Worm (Caenorhabditis elegans) whole organism, mixed stage, embryonic: ENCODE data around the gene R07C3.13.

Experiments
- M03D4.4 ChIP-seq: sonication (generic microtip); optimal IDR thresholded peaks from 2 replicates; lab custom pipeline; 2017; ENCODE audit warnings: mild to moderate bottlenecking, missing genetic modification characterization, missing compliant biosample characterization
- bed-3 ChIP-seq: fragments of 200-800 bp; sonication (Bioruptor generic); optimal IDR thresholded peaks from 3 replicates; lab custom pipeline; 2018; ENCODE audit warnings: mild to moderate bottlenecking, missing genetic modification characterization, moderate library complexity, missing compliant biosample characterization
- blmp-1 ChIP-seq: fragments of 150-350 bp; optimal IDR thresholded peaks from 2 replicates; lab custom pipeline; 2014; ENCODE audit warnings: missing biosample characterization, missing genetic modification characterization
- ceh-83 ChIP-seq: fragments of 200-800 bp; sonication (Bioruptor generic); optimal IDR thresholded peaks from 2 replicates; lab custom pipeline; 2018; ENCODE audit warnings: mild to moderate bottlenecking, missing genetic modification characterization, missing compliant biosample characterization
- cnd-1 ChIP-seq: fragments of 200-800 bp; sonication (Bioruptor generic); optimal IDR thresholded peaks from 2 replicates; lab custom pipeline; 2018; ENCODE audit warnings: mild to moderate bottlenecking, missing genetic modification characterization, missing compliant biosample characterization
- drap-1 ChIP-seq: fragments of 200-800 bp; sonication (Bioruptor generic); optimal IDR thresholded peaks from 3 replicates; lab custom pipeline; 2018; ENCODE audit warnings: mild to moderate bottlenecking, missing genetic modification characterization, missing compliant biosample characterization
- elt-1 ChIP-seq: sonication (generic microtip); optimal IDR thresholded peaks from 2 replicates; lab custom pipeline; 2017; ENCODE audit warnings: missing genetic modification characterization, mild to moderate bottlenecking, missing compliant biosample characterization, antibody characterized with exemption, moderate library complexity, borderline replicate concordance; ENCODE audit not compliant: insufficient read depth
- elt-3 ChIP-seq: fragments of 150-350 bp; optimal IDR thresholded peaks from 2 replicates; lab custom pipeline; 2014; ENCODE audit warnings: missing biosample characterization, missing genetic modification characterization
- flh-1 ChIP-seq: fragments of 200-800 bp; sonication (Bioruptor generic); optimal IDR thresholded peaks from 2 replicates; lab custom pipeline; 2018; ENCODE audit warnings: mild to moderate bottlenecking, missing genetic modification characterization, moderate library complexity, missing compliant biosample characterization
- ham-2 ChIP-seq: fragments of 200-800 bp; sonication (Bioruptor generic); optimal IDR thresholded peaks from 2 replicates; lab custom pipeline; 2018; ENCODE audit warnings: mild to moderate bottlenecking, missing genetic modification characterization, missing compliant biosample characterization
- hlh-1 ChIP-seq: fragments of 150-350 bp; optimal IDR thresholded peaks from 2 replicates; lab custom pipeline; 2014; ENCODE audit warnings: missing biosample characterization, missing genetic modification reagents, missing genetic modification characterization
- lin-32 ChIP-seq: fragments of 200-800 bp; sonication (Bioruptor generic); optimal IDR thresholded peaks from 2 replicates; lab custom pipeline; 2018; ENCODE audit warnings: mild to moderate bottlenecking, missing genetic modification characterization, missing compliant biosample characterization
- mab-5 ChIP-seq: fragments of 150-350 bp; optimal IDR thresholded peaks from 2 replicates; lab custom pipeline; 2014; ENCODE audit warnings: missing biosample characterization, missing genetic modification characterization
- nhr-12 ChIP-seq: fragments of 150-350 bp; optimal IDR thresholded peaks from 2 replicates; lab custom pipeline; 2014; ENCODE audit warnings: missing biosample characterization, missing genetic modification characterization
- nhr-28 ChIP-seq: fragments of 150-350 bp; optimal IDR thresholded peaks from 2 replicates; lab custom pipeline; 2014; ENCODE audit warnings: missing biosample characterization, missing genetic modification characterization
- sem-2 ChIP-seq: fragments of 200-800 bp; sonication (Bioruptor generic); optimal IDR thresholded peaks from 2 replicates; lab custom pipeline; 2018; ENCODE audit warnings: mild to moderate bottlenecking, missing genetic modification characterization, missing compliant biosample characterization
- snpc-4 ChIP-seq: fragments of 150-350 bp; optimal IDR thresholded peaks from 2 replicates; lab custom pipeline; 2014; ENCODE audit warnings: missing biosample characterization, missing genetic modification characterization
- sptf-1 ChIP-seq: sonication (generic microtip); optimal IDR thresholded peaks from 2 replicates; lab custom pipeline; 2017; ENCODE audit warnings: mild to moderate bottlenecking, missing genetic modification characterization, moderate library complexity, missing compliant biosample characterization
- tbx-8 ChIP-seq: fragments of 200-800 bp; sonication (Bioruptor generic); optimal IDR thresholded peaks from 2 replicates; lab custom pipeline; 2018; ENCODE audit warnings: mild to moderate bottlenecking, missing genetic modification characterization, moderate library complexity, missing compliant biosample characterization
- zip-8 ChIP-seq: fragments of 150-350 bp; optimal IDR thresholded peaks from 2 replicates; lab custom pipeline; 2014; ENCODE audit warnings: missing biosample characterization, missing genetic modification characterization
- ztf-11 ChIP-seq: fragments of 150-350 bp; optimal IDR thresholded peaks from 2 replicates; lab custom pipeline; 2014; ENCODE audit warnings: missing biosample characterization, missing genetic modification characterization

The R07C3.13 gene

DNA sequence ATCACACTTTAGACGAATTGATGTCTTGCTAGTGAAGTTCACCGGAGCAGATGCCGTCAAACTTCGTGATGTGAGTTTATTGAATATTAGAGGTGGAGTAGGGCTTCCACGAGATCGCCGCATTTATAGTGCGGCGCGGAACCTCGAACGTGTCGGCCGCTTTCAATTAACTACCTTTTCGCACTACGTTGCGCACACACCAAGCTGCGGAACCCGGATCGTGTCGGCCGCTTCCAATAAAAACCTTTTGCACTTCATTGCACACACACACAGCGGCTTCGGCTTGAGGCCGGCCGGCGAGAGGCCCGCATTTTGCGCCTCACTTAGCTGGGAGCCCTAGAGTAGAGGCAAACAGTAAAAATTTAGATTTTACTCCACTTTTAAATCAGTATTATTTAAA, 21.9 kb downstream of the R07C3.13 start:
- no peak for TF ChIP-seq mab-5
- no peak for TF ChIP-seq nhr-28 (tag; lab: Kevin White, UChicago)
- no peak for TF ChIP-seq sptf-1 (tag; lab: Kevin White, UChicago)

DNA sequence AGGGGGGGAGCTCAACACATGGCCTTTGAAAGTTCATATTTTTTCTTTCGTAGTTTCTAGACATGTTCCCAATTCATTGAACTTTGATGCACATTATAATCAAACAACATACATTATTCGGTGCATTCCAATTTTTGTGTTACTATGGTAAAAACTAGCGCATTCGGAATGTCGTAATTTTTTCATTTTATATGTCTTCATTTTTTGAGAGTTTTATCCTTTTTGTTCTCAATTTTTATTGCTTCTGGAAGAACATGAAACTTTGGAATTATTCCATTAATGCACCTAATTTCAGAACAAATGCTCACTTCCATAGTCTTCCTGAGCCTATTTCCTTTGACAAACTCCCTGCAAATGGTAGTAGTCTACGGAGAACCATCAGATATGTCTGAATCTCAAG, 25.6 kb downstream of the R07C3.13 start, which contains the start of gene T07D3.2:
Gene T07D3.2 (plus strand): TSS at position 301 of the 400 bp plus-strand sequence.
- TF ChIP-seq hlh-1 (tag; lab: Kevin White, UChicago) = no peak
- TF ChIP-seq ceh-83 (GFP tag; lab: Kevin White, UChicago) = no peak

ce11 chrII:900720-901332, 26.4 kb downstream of the R07C3.13 start, which contains the start of gene T07D3.9:
T07D3.9 (minus strand) TSS chrII:900913.
- peak; percentile 22 for TF ChIP-seq elt-1
- no peak for TF ChIP-seq snpc-4 (tag; lab: Kevin White, UChicago)
- no peak for TF ChIP-seq bed-3 (GFP tag; lab: Kevin White, UChicago)

DNA sequence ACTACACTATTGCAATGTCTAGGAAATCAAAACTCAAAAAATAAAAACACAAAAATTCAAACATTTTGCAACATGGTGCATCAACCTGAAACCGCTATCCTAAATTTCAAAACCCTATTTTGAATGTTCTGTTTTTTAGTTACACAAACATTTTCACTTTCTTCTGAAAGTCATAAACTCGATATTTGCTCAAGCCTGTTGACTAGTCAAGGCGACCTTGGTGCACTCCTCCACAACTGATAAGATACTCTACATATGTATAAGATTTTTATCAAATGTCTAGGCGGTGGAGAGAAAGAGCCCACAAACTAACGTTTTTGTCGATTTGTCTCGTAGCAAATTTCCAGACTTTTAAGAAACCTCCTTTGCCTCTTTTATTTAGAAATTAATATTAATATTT, 39.2 kb downstream of the R07C3.13 start, which contains the start of gene T07D3.4:
Gene T07D3.4 (plus strand): TSS at position 286 of the 400 bp plus-strand sequence.
- TF ChIP-seq elt-3 (tag; lab: Kevin White, UChicago) = no peak
- TF ChIP-seq flh-1 (GFP tag; lab: Kevin White, UChicago) = no peak
- no peak for TF ChIP-seq M03D4.4 (tag; lab: Kevin White, UChicago)
- no peak for TF ChIP-seq drap-1 (GFP tag; lab: Kevin White, UChicago)
- no peak for TF ChIP-seq hlh-1 (tag; lab: Kevin White, UChicago)
- TF ChIP-seq zip-8 (tag; lab: Kevin White, UChicago) = no peak
- TF ChIP-seq tbx-8 (GFP tag; lab: Kevin White, UChicago) = no peak

DNA sequence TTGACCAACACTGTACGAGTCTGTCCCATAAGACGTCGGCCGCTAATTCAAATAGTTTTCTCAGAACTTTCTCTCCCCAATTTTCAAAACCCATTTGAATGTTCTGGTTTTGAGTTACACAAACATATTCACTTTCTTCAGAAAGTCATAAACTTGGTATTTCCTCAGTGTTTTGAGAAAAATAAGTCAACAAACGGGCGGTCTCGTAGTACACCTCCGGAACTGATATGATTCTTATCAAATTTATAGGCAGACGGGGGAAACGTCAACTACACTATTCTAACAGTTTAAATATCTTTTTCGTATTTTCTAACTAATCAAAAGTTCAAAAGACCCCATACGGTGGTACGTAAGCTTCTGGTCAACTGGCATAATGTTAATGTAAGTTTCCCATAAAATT, 43.0 kb downstream of the R07C3.13 start:
- TF ChIP-seq elt-1 (no peak), tbx-8 (GFP tag; lab: Kevin White, UChicago) (no peak), ztf-11 (tag; lab: Kevin White, UChicago) (no peak), zip-8 (tag; lab: Kevin White, UChicago) (no peak), mab-5 (no peak), blmp-1 (tag; lab: Kevin White, UChicago) (no peak), nhr-12 (no peak), nhr-28 (tag; lab: Kevin White, UChicago) (no peak)

DNA sequence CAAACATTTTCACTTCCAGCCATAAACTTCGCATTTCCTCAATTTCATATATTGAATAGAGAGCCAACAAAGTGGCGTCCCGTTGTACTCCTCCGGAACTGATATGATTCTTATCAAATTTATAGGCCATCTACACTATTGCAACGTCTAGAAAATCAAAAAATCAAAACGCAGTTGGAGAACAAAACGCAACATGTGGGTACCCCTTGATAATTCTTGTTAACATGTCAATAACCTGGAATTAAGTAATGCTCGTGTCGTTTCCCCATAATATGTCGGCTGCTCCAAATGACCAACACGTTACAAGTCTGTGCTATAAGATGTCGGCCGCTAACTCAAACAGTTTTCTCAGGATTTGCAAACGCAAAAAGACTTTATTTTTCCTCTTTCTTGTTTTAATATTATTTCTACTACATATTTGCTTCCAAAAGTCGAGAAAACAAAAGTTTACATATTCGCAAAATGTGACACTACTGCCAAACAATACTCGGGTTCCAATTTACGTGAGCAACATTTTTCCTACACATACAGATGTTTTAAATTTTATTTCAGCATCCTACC, 46.5 kb downstream of the R07C3.13 start:
- TF ChIP-seq zip-8 (tag; lab: Kevin White, UChicago) = no peak
- no peak for TF ChIP-seq sem-2 (GFP tag; lab: Kevin White, UChicago)
- no peak for TF ChIP-seq mab-5
- TF ChIP-seq elt-1 = no peak
- no peak for TF ChIP-seq ztf-11 (tag; lab: Kevin White, UChicago)
- TF ChIP-seq ham-2 (GFP tag; lab: Kevin White, UChicago) = no peak
- TF ChIP-seq tbx-8 (GFP tag; lab: Kevin White, UChicago) = no peak
- no peak for TF ChIP-seq nhr-28 (tag; lab: Kevin White, UChicago)
- TF ChIP-seq nhr-12 = no peak
- no peak for TF ChIP-seq lin-32
- TF ChIP-seq cnd-1 = no peak
- TF ChIP-seq hlh-1 (tag; lab: Kevin White, UChicago) = no peak
- no peak for TF ChIP-seq blmp-1 (tag; lab: Kevin White, UChicago)
- TF ChIP-seq bed-3 (GFP tag; lab: Kevin White, UChicago) = no peak
- TF ChIP-seq, all 35 proteins: peak for 0
